Fruit fly (Drosophila melanogaster): Measurements from ENCODE around the gene dbf.

Gene dbf

DNA sequence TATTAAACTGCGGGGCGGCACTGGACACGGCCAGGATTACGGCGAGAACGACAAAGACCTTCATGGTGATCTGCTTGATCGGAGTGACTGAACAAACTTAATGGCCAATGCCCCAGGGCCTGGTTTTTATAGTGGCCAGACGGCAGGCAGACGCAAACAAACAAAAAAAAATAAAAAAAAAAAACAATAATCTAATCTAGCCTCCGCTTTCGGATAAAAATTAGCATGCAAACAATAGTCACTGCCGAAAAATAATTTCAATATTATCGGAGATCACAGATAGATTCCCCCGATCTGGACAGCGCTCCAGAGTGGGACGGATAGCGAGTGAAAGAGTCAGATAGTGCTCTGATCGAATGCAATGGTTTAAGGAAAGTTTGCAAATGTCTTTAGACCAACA, 32.9 kb downstream of the dbf start, which contains the start of gene CG7299:
Gene CG7299, minus strand, starts transcription at position 101 of the 400 bp plus-strand sequence.
- no peak for TF ChIP-seq CG6854 (GFP tag; optimal IDR thresholded peaks at IDR 0.05)
- no peak for TF ChIP-seq topi (GFP tag; optimal IDR thresholded peaks at IDR 0.05)
- TF ChIP-seq CG6792 (GFP tag; optimal IDR thresholded peaks at IDR 0.05), result no peak
- TF ChIP-seq Sox15 (GFP tag; optimal IDR thresholded peaks at IDR 0.05), result no peak
- TF ChIP-seq CG8319 (GFP tag; optimal IDR thresholded peaks at IDR 0.05), result no peak
- TF ChIP-seq eg (GFP tag; IDR thresholded peaks at IDR 0.05), result no peak
- no peak for TF ChIP-seq OdsH (GFP tag; optimal IDR thresholded peaks at IDR 0.05)
- TF ChIP-seq esn (GFP tag; optimal IDR thresholded peaks at IDR 0.05), result no peak
- TF ChIP-seq net (GFP tag; optimal IDR thresholded peaks at IDR 0.05), result no peak
- no peak for TF ChIP-seq CG4318 (GFP tag; optimal IDR thresholded peaks at IDR 0.05)
- TF ChIP-seq lz (GFP tag; optimal IDR thresholded peaks at IDR 0.05), result no peak

DNA sequence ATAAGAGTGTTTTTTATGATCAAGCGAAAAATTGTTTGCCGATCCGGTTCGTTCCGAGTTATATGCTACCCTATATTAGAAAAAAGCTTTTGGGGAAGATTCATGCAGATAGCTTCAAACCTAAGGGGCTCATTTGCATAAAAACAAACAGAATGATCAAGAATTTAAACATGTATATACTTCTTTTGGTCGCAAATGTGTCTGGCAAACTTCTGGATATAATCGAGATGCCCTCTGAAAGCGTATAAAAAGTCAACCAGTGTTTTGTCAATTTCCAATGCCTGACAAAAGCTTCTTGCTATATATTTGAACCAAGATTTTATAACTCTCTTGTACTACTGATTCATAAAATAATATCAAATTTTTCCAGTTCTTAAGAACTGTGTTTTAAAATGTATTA, 34.3 kb downstream of the dbf start:
- TF ChIP-seq CG6276 (GFP tag; optimal IDR thresholded peaks at IDR 0.05) (no peak), vri (GFP tag; optimal IDR thresholded peaks at IDR 0.05) (no peak), esn (GFP tag; optimal IDR thresholded peaks at IDR 0.05) (no peak), Gug (GFP tag; IDR thresholded peaks at IDR 0.05) (no peak), fd59A (GFP tag; optimal IDR thresholded peaks at IDR 0.05) (no peak), pdm3 (GFP tag; optimal IDR thresholded peaks at IDR 0.05) (no peak), CG32006 (GFP tag; optimal IDR thresholded peaks at IDR 0.05) (no peak), CG11762 (GFP tag; optimal IDR thresholded peaks at IDR 0.05; ENCODE audit: insufficient read depth) (no peak), Ets21C (GFP tag; optimal IDR thresholded peaks at IDR 0.05) (no peak), CG8632 (GFP tag; optimal IDR thresholded peaks at IDR 0.05) (no peak), Smox (GFP tag; optimal IDR thresholded peaks at IDR 0.05) (no peak), eg (GFP tag; IDR thresholded peaks at IDR 0.05) (no peak), fkh (GFP tag; optimal IDR thresholded peaks at IDR 0.05) (no peak), CG3032 (tag; optimal IDR thresholded peaks at IDR 0.05) (no peak), CG15336 (GFP tag; IDR thresholded peaks at IDR 0.05) (no peak), net (GFP tag; optimal IDR thresholded peaks at IDR 0.05) (no peak), CG7368 (GFP tag; optimal IDR thresholded peaks at IDR 0.05) (no peak), Hr4 (GFP tag; optimal IDR thresholded peaks at IDR 0.05) (no peak)

DNA sequence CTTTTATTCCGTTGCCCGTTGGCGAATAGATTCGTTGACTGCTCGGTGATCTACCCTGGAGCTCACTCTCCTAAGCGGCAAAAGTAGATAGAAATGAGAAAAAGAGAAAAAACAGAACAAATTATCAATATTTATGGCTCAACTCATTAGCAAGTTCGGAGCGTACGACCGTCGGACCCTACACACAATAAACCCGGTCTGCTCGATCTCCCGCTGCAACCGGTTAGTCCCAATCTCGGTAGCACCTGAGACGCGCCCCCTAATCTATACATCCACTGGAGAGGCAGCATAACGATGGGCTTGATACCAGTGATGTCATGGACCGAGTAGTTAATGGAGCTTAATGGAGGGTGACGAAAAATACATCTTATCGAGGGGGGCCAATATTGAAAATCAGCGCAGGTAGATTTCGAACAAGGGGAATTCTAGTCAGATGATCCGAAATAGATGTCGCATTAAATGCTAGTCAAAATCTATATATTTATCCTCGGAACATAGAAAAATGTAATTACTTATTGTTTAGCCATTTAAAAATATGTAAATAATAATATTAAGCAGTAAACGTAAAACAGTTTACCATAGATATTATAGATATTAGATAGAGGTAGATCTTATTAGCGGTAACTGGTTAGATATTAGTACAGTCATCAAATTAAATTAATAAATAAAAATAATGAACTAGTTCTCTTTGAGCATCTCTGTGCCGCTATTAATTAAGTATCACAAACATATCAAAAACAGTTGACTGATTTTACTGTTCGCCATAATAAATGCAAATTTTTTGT, 35.8 kb downstream of the dbf start, which contains the start of gene CG7296:
Gene CG7296, minus strand, starts transcription at position 58 of the 785 bp plus-strand sequence.
- no peak for TF ChIP-seq Smox (GFP tag; optimal IDR thresholded peaks at IDR 0.05)
- no peak for TF ChIP-seq CG6276 (GFP tag; optimal IDR thresholded peaks at IDR 0.05)
- no peak for TF ChIP-seq CG11762 (GFP tag; optimal IDR thresholded peaks at IDR 0.05; ENCODE audit: insufficient read depth)
- TF ChIP-seq CG8119 (GFP tag; IDR thresholded peaks at IDR 0.05), result no peak
- TF ChIP-seq CG11902 (GFP tag; optimal IDR thresholded peaks at IDR 0.05), result no peak
- TF ChIP-seq Eip78C (GFP tag), result peak; percentile 10
- TF ChIP-seq CG34406 (GFP tag; optimal IDR thresholded peaks at IDR 0.05), result no peak
- TF ChIP-seq CG1621 (tag; optimal IDR thresholded peaks at IDR 0.05), result peak; percentile 33
- TF ChIP-seq svp (GFP tag), result no peak
- no peak for TF ChIP-seq ss (GFP tag; optimal IDR thresholded peaks at IDR 0.05)
- TF ChIP-seq CG7368 (GFP tag; optimal IDR thresholded peaks at IDR 0.05), result no peak
- TF ChIP-seq CG32006 (GFP tag; optimal IDR thresholded peaks at IDR 0.05), result no peak

DNA sequence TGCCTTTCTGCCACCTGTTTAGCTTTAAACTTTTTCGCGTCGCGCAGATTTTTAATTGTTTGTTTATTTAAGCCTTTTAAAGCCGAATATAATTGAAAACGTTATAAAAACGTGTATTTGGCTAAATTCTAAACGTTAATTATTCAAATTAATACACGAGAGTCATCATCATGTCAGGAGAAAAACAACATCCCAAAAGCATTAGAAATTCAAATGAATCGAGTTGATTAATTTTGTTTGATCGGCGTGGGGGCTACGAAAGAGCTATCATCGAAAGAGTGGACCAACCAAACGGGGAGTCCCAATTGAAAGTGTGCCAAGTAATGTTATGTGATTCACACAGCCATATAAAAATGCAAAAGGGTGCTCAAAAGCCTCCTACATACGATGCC, 36.4 kb downstream of the dbf start:
- no peak for TF ChIP-seq CG11902 (GFP tag; optimal IDR thresholded peaks at IDR 0.05)
- no peak for TF ChIP-seq CG6163 (GFP tag; IDR thresholded peaks at IDR 0.05)
- no peak for TF ChIP-seq Blimp-1 (GFP tag; optimal IDR thresholded peaks at IDR 0.05)
- no peak for TF ChIP-seq CG8119 (GFP tag; IDR thresholded peaks at IDR 0.05)
- TF ChIP-seq spab (GFP tag; optimal IDR thresholded peaks at IDR 0.05), result no peak
- no peak for TF ChIP-seq cyc (GFP tag; optimal IDR thresholded peaks at IDR 0.05)
